Fruit fly (Drosophila melanogaster) whole organism, embryonic: ENCODE data around the gene CG45065.

Experiments used
- Abd-B ChIP-seq: fragments of 200-800 bp; sonication (Bioruptor generic); optimal IDR thresholded peaks from 2 replicates; lab custom pipeline; 2018; ENCODE audit warnings: missing biosample characterization, mild to moderate bottlenecking, missing genetic modification characterization, moderate library complexity
- Atf3 ChIP-seq: fragments of 200-800 bp; sonication (Bioruptor generic); optimal IDR thresholded peaks from 3 replicates; lab custom pipeline; 2016; ENCODE audit warnings: missing biosample characterization, missing genetic modification characterization
- CG10462 ChIP-seq: fragments of 200-800 bp; sonication (Bioruptor generic); optimal IDR thresholded peaks from 2 replicates; lab custom pipeline; 2016; ENCODE audit warnings: missing biosample characterization, missing genetic modification characterization
- CG11695 ChIP-seq: fragments of 200-800 bp; sonication (Bioruptor generic); IDR thresholded peaks from 3 replicates; pipeline ENCODE4 v1.3.6; 2022; ENCODE audit warnings: missing biosample characterization, missing genetic modification characterization
- CG12104 ChIP-seq: fragments of 200-800 bp; sonication (Bioruptor generic); optimal IDR thresholded peaks from 3 replicates; lab custom pipeline; 2016; ENCODE audit warnings: missing biosample characterization, missing genetic modification characterization
- CG12219 ChIP-seq: fragments of 200-800 bp; sonication (Bioruptor generic); optimal IDR thresholded peaks from 3 replicates; lab custom pipeline; 2018; ENCODE audit warnings: missing biosample characterization, mild to moderate bottlenecking, missing genetic modification characterization
- CG13624 ChIP-seq: fragments of 200-800 bp; sonication (Bioruptor generic); optimal IDR thresholded peaks from 2 replicates; lab custom pipeline; 2016; ENCODE audit warnings: missing biosample characterization, missing genetic modification characterization
- CG14050 ChIP-seq: fragments of 200-800 bp; sonication (Bioruptor generic); IDR thresholded peaks from 3 replicates; pipeline ENCODE4 v1.3.6; 2022; ENCODE audit warnings: missing biosample characterization, missing genetic modification characterization
- CG15073 ChIP-seq: fragments of 200-800 bp; sonication (Bioruptor generic); optimal IDR thresholded peaks from 2 replicates; lab custom pipeline; 2016; ENCODE audit warnings: missing biosample characterization, missing genetic modification characterization
- CG1647 ChIP-seq: fragments of 200-800 bp; sonication (Bioruptor generic); optimal IDR thresholded peaks from 3 replicates; lab custom pipeline; 2016; ENCODE audit warnings: missing biosample characterization, missing genetic modification characterization
- CG18619 ChIP-seq: fragments of 200-800 bp; sonication (Bioruptor generic); optimal IDR thresholded peaks from 3 replicates; lab custom pipeline; 2017; ENCODE audit warnings: missing biosample characterization, mild to moderate bottlenecking, missing genetic modification characterization
- CG2712 ChIP-seq: fragments of 200-800 bp; optimal IDR thresholded peaks from 3 replicates; lab custom pipeline; 2019; ENCODE audit warnings: missing biosample characterization, mild to moderate bottlenecking, missing genetic modification characterization, moderate library complexity
- CG2875 ChIP-seq: fragments of 200-800 bp; sonication (Bioruptor generic); optimal IDR thresholded peaks from 2 replicates; lab custom pipeline; 2017; ENCODE audit warnings: missing biosample characterization, mild to moderate bottlenecking, missing genetic modification characterization, missing genetic modification reagents
- CG3407 ChIP-seq: fragments of 200-800 bp; sonication (Bioruptor generic); optimal IDR thresholded peaks from 2 replicates; lab custom pipeline; 2018; ENCODE audit warnings: missing biosample characterization, mild to moderate bottlenecking, missing genetic modification characterization
- CG34224 ChIP-seq: fragments of 200-800 bp; sonication (Bioruptor generic); IDR thresholded peaks from 3 replicates; pipeline ENCODE4 v1.3.6; 2022; ENCODE audit warnings: missing biosample characterization, missing genetic modification characterization; ENCODE audit not compliant: partially characterized antibody
- CG3838 ChIP-seq: fragments of 200-800 bp; sonication (Bioruptor generic); optimal IDR thresholded peaks from 3 replicates; lab custom pipeline; 2016; ENCODE audit warnings: missing biosample characterization, missing genetic modification characterization
- CG42726 ChIP-seq: fragments of 200-800 bp; sonication (Bioruptor generic); IDR thresholded peaks from 2 replicates; pipeline ENCODE4 v1.3.6; 2022; ENCODE audit warnings: missing biosample characterization, missing genetic modification characterization; ENCODE audit not compliant: partially characterized antibody
- CG4328 ChIP-seq: fragments of 200-800 bp; sonication (Bioruptor generic); optimal IDR thresholded peaks from 3 replicates; lab custom pipeline; 2017; ENCODE audit warnings: missing biosample characterization, missing genetic modification reagents, missing genetic modification characterization
- CG8478 ChIP-seq: fragments of >200 bp; optimal IDR thresholded peaks from 2 replicates; lab custom pipeline; 2018
- CG9797 ChIP-seq: fragments of 200-800 bp; sonication (Bioruptor generic); optimal IDR thresholded peaks from 3 replicates; lab custom pipeline; 2018; ENCODE audit warnings: missing biosample characterization, mild to moderate bottlenecking, missing genetic modification characterization
- CoRest ChIP-seq: fragments of 200-800 bp; sonication (Bioruptor generic); optimal IDR thresholded peaks from 3 replicates; lab custom pipeline; 2018; ENCODE audit warnings: missing biosample characterization, mild to moderate bottlenecking, missing genetic modification characterization, moderate library complexity
- Dbx ChIP-seq: fragments of 200-800 bp; sonication (Bioruptor generic); IDR thresholded peaks from 3 replicates; pipeline ENCODE4 v1.3.6; 2022; ENCODE audit warnings: missing biosample characterization, missing genetic modification characterization
- Fer3 ChIP-seq: fragments of 200-800 bp; sonication (Bioruptor generic); optimal IDR thresholded peaks from 2 replicates; lab custom pipeline; 2018; ENCODE audit warnings: missing biosample characterization, mild to moderate bottlenecking, missing genetic modification characterization, moderate library complexity
- HHEX ChIP-seq: fragments of 200-800 bp; sonication (Bioruptor generic); optimal IDR thresholded peaks from 3 replicates; lab custom pipeline; 2017; ENCODE audit warnings: missing biosample characterization, mild to moderate bottlenecking, missing genetic modification characterization, missing genetic modification reagents
- HLH4C ChIP-seq: fragments of 200-800 bp; sonication (Bioruptor generic); IDR thresholded peaks from 3 replicates; pipeline ENCODE4 v1.3.6; 2022; ENCODE audit warnings: missing biosample characterization, missing genetic modification characterization; ENCODE audit not compliant: partially characterized antibody
- Kr ChIP-seq: fragments of 200-800 bp; sonication (Bioruptor generic); optimal IDR thresholded peaks from 2 replicates; lab custom pipeline; 2017; ENCODE audit warnings: missing biosample characterization, mild to moderate bottlenecking, missing genetic modification characterization
- Lpt ChIP-seq: fragments of >200 bp; optimal IDR thresholded peaks from 2 replicates; lab custom pipeline; 2018; ENCODE audit warnings: missing biosample characterization, missing genetic modification characterization
- Meics ChIP-seq: fragments of 200-800 bp; sonication (Bioruptor generic); optimal IDR thresholded peaks from 2 replicates; lab custom pipeline; 2017; ENCODE audit warnings: missing biosample characterization, mild to moderate bottlenecking, missing genetic modification characterization
- Myb ChIP-seq: fragments of 200-800 bp; sonication (Bioruptor generic); optimal IDR thresholded peaks from 2 replicates; lab custom pipeline; 2016; ENCODE audit warnings: missing biosample characterization, missing genetic modification characterization
- Sox100B ChIP-seq: fragments of 200-800 bp; sonication (Bioruptor generic); optimal IDR thresholded peaks from 3 replicates; lab custom pipeline; 2018; ENCODE audit warnings: missing biosample characterization, mild to moderate bottlenecking, missing genetic modification characterization
- Xbp1 ChIP-seq: fragments of 200-800 bp; sonication (Bioruptor generic); optimal IDR thresholded peaks from 3 replicates; lab custom pipeline; 2016; ENCODE audit warnings: missing biosample characterization, mild to moderate bottlenecking, missing genetic modification characterization
- ab ChIP-seq: fragments of 200-800 bp; sonication (Bioruptor generic); optimal IDR thresholded peaks from 2 replicates; lab custom pipeline; 2016; ENCODE audit warnings: missing biosample characterization, missing genetic modification characterization
- az2 ChIP-seq: fragments of 200-800 bp; sonication (Bioruptor generic); optimal IDR thresholded peaks from 3 replicates; lab custom pipeline; 2016; ENCODE audit warnings: missing biosample characterization, missing genetic modification characterization
- caup ChIP-seq: fragments of 200-800 bp; sonication (Bioruptor generic); optimal IDR thresholded peaks from 3 replicates; lab custom pipeline; 2017; ENCODE audit warnings: missing biosample characterization, mild to moderate bottlenecking, missing genetic modification characterization, moderate library complexity; ENCODE audit not compliant: severe bottlenecking
- corto ChIP-seq: fragments of 200-800 bp; sonication (Bioruptor generic); optimal IDR thresholded peaks from 2 replicates; lab custom pipeline; 2016; ENCODE audit warnings: missing biosample characterization, mild to moderate bottlenecking, missing genetic modification characterization, moderate library complexity
- crc ChIP-seq: fragments of 200-800 bp; sonication (Bioruptor generic); optimal IDR thresholded peaks from 2 replicates; lab custom pipeline; 2016; ENCODE audit warnings: missing biosample characterization, missing genetic modification characterization
- dpn ChIP-seq, 2 experiments: fragments of 200-800 bp; sonication (Bioruptor generic); optimal IDR thresholded peaks; 3 replicates each; lab custom pipeline; 2016; ENCODE audit warnings: missing biosample characterization in 2 of 2, missing genetic modification characterization in 2 of 2
- eve ChIP-seq, 2 experiments: fragments of >200 bp; optimal IDR thresholded peaks; 2 replicates each; lab custom pipeline; 2017; ENCODE audit warnings: missing biosample characterization in 2 of 2, missing genetic modification characterization in 2 of 2
- grn ChIP-seq: fragments of 200-800 bp; sonication (Bioruptor generic); optimal IDR thresholded peaks from 3 replicates; lab custom pipeline; 2017; ENCODE audit warnings: missing biosample characterization, missing genetic modification characterization
- knrl ChIP-seq: fragments of 200-800 bp; sonication (Bioruptor generic); IDR thresholded peaks from 3 replicates; pipeline ENCODE4 v1.3.6; 2022; ENCODE audit warnings: missing biosample characterization, missing genetic modification characterization; ENCODE audit not compliant: partially characterized antibody
- org-1 ChIP-seq: fragments of 200-800 bp; sonication (Bioruptor generic); optimal IDR thresholded peaks from 2 replicates; lab custom pipeline; 2017; ENCODE audit warnings: missing biosample characterization, missing genetic modification characterization
- pita ChIP-seq: fragments of 200-800 bp; sonication (Bioruptor generic); optimal IDR thresholded peaks from 2 replicates; lab custom pipeline; 2017; ENCODE audit warnings: missing biosample characterization, mild to moderate bottlenecking, missing genetic modification characterization
- rib ChIP-seq: fragments of 200-800 bp; sonication (Bioruptor generic); IDR thresholded peaks from 2 replicates; pipeline ENCODE4 v1.3.6; 2022; ENCODE audit warnings: missing biosample characterization, missing genetic modification characterization
- sob ChIP-seq: fragments of 200-800 bp; sonication (Bioruptor generic); IDR thresholded peaks from 2 replicates; pipeline ENCODE4 v1.3.6; 2022; ENCODE audit warnings: missing biosample characterization, missing genetic modification characterization
- stwl ChIP-seq: fragments of 200-800 bp; sonication (Bioruptor generic); optimal IDR thresholded peaks from 3 replicates; lab custom pipeline; 2018; ENCODE audit warnings: missing biosample characterization, mild to moderate bottlenecking, missing genetic modification characterization, moderate library complexity
- unc-4 ChIP-seq: fragments of 200-800 bp; sonication (Bioruptor generic); IDR thresholded peaks from 2 replicates; pipeline ENCODE4 v1.3.6; 2022; ENCODE audit warnings: missing biosample characterization, missing genetic modification characterization; ENCODE audit not compliant: partially characterized antibody
- unpg ChIP-seq: fragments of 200-800 bp; sonication (Bioruptor generic); optimal IDR thresholded peaks from 3 replicates; lab custom pipeline; 2018; ENCODE audit warnings: missing biosample characterization, mild to moderate bottlenecking, missing genetic modification characterization, moderate library complexity
- wdn ChIP-seq: fragments of 200-800 bp; sonication (Bioruptor generic); IDR thresholded peaks from 2 replicates; pipeline ENCODE4 v1.3.6; 2022; ENCODE audit warnings: missing biosample characterization, missing genetic modification characterization
- wek ChIP-seq: fragments of 200-800 bp; sonication (Bioruptor generic); optimal IDR thresholded peaks from 3 replicates; lab custom pipeline; 2018; ENCODE audit warnings: missing biosample characterization, mild to moderate bottlenecking, missing genetic modification characterization, moderate library complexity
- zf30C ChIP-seq: fragments of 200-800 bp; sonication (Bioruptor generic); optimal IDR thresholded peaks from 3 replicates; lab custom pipeline; 2018; ENCODE audit warnings: missing biosample characterization, mild to moderate bottlenecking, missing genetic modification characterization

CG45065 gene

dm6 chrX:14839739-14840347, 42.5 kb downstream of the CG45065 start (continued):
- TF ChIP-seq pita (no peak), Myb (peak; percentile 48), dpn (GFP tag; optimal IDR thresholded peaks at IDR 0.05; lab: Kevin White, UChicago) (peak; percentile 36 to 57), Kr (GFP tag; lab: Kevin White, UChicago) (no peak), Sox100B (no peak), Abd-B (GFP tag; lab: Kevin White, UChicago) (no peak), rib (GFP tag; lab: Robert Waterston, UW) (peak; percentile 67; the same call in 1 of the 2 replicates), zf30C (GFP tag; lab: Kevin White, UChicago) (peak; percentile 91), HHEX (GFP tag; lab: Kevin White, UChicago) (peak; percentile 39), CG2712 (tag; lab: Kevin White, UChicago) (peak; percentile 39), wek (no peak), HLH4C (GFP tag; lab: Robert Waterston, UW) (no peak), org-1 (GFP tag; lab: Kevin White, UChicago) (peak; percentile 17), unpg (peak; percentile 37), az2 (GFP tag; lab: Kevin White, UChicago) (peak; percentile 15), CG4328 (GFP tag; lab: Kevin White, UChicago) (peak; percentile 51), knrl (GFP tag; lab: Robert Waterston, UW) (no peak), Lpt (GFP tag; lab: Kevin White, UChicago) (no peak), CoRest (tag; lab: Kevin White, UChicago) (no peak), unc-4 (GFP tag; lab: Robert Waterston, UW) (no peak), CG42726 (GFP tag; lab: Robert Waterston, UW) (0 out of 2 replicates have a peak, but pooled peaks have one; percentile 37), caup (GFP tag; lab: Kevin White, UChicago) (peak; percentile 44), CG8478 (lab: Kevin White, UChicago) (no peak), sob (GFP tag; lab: Robert Waterston, UW) (peak; percentile 77), CG12219 (GFP tag; lab: Kevin White, UChicago) (peak; percentile 4), eve (GFP tag; optimal IDR thresholded peaks at IDR 0.05; lab: Kevin White, UChicago) (no peak), CG1647 (GFP tag; lab: Kevin White, UChicago) (peak; percentile 7), CG9797 (no peak), CG34224 (GFP tag; lab: Robert Waterston, UW) (no peak), Atf3 (GFP tag; lab: Kevin White, UChicago) (peak; percentile 88), grn (GFP tag; lab: Kevin White, UChicago) (peak; percentile 83), crc (GFP tag; lab: Kevin White, UChicago) (peak; percentile 42), CG15073 (no peak), CG11695 (GFP tag; lab: Robert Waterston, UW) (peak; percentile 52; the same call in 1 of the 3 replicates), CG2875 (no peak), corto (GFP tag; lab: Kevin White, UChicago) (no peak), CG18619 (no peak), stwl (tag; lab: Kevin White, UChicago) (no peak), CG3407 (GFP tag; lab: Kevin White, UChicago) (no peak), Xbp1 (GFP tag; lab: Kevin White, UChicago) (peak; percentile 34), CG14050 (peak; percentile 36; the same call in 1 of the 3 replicates), ab (GFP tag; lab: Kevin White, UChicago) (peak; percentile 5), CG12104 (GFP tag; lab: Kevin White, UChicago) (no peak), CG3838 (GFP tag; lab: Kevin White, UChicago) (no peak), Meics (GFP tag; lab: Kevin White, UChicago) (peak; percentile 65), wdn (GFP tag; lab: Robert Waterston, UW) (peak; percentile 68; the same call in 1 of the 2 replicates), CG13624 (GFP tag; lab: Kevin White, UChicago) (peak; percentile 37), CG10462 (GFP tag; lab: Kevin White, UChicago) (no peak), Dbx (GFP tag; lab: Robert Waterston, UW) (0 out of 3 replicates have a peak, but pooled peaks have one; percentile 51), Fer3 (tag; lab: Kevin White, UChicago) (peak; percentile 54)
